Fruit fly (Drosophila melanogaster) whole organism, pupa: ENCODE data around the gene RtcB.

Source experiments
- CG10348 ChIP-seq: fragments of 200-800 bp; sonication (Bioruptor generic); IDR thresholded peaks from 2 replicates; pipeline ENCODE4 v1.3.6; 2022; ENCODE audit warnings: missing biosample characterization, missing genetic modification characterization
- CG14655 ChIP-seq: fragments of 200-800 bp; sonication (Bioruptor generic); optimal IDR thresholded peaks from 3 replicates; lab custom pipeline; 2017; ENCODE audit warnings: mild to moderate bottlenecking, missing biosample characterization, missing genetic modification reagents, missing genetic modification characterization
- CG15710 ChIP-seq: fragments of 200-800 bp; sonication (Bioruptor generic); optimal IDR thresholded peaks from 2 replicates; lab custom pipeline; 2018; ENCODE audit warnings: missing biosample characterization, mild to moderate bottlenecking, missing genetic modification characterization, moderate library complexity
- CG4496 ChIP-seq: fragments of 200-800 bp; sonication (Bioruptor generic); IDR thresholded peaks from 3 replicates; pipeline ENCODE4 v1.3.6; 2022; ENCODE audit warnings: missing biosample characterization, missing genetic modification characterization
- D1 ChIP-seq: fragments of 200-800 bp; sonication (Bioruptor generic); optimal IDR thresholded peaks from 2 replicates; lab custom pipeline; 2018; ENCODE audit warnings: missing biosample characterization, mild to moderate bottlenecking, missing genetic modification characterization, moderate library complexity
- EcR ChIP-seq: fragments of 200-800 bp; sonication (Bioruptor generic); optimal IDR thresholded peaks from 3 replicates; lab custom pipeline; 2019; ENCODE audit warnings: missing biosample characterization, missing genetic modification characterization, mild to moderate bottlenecking, moderate library complexity, missing genetic modification reagents
- Pif1B ChIP-seq: fragments of 200-800 bp; sonication (Bioruptor generic); optimal IDR thresholded peaks from 3 replicates; lab custom pipeline; 2016; ENCODE audit warnings: missing biosample characterization, missing genetic modification characterization
- rn ChIP-seq: fragments of 200-800 bp; sonication (Bioruptor generic); IDR thresholded peaks from 2 replicates; pipeline ENCODE4 v1.3.6; 2022; ENCODE audit warnings: missing biosample characterization, missing genetic modification characterization

DNA sequence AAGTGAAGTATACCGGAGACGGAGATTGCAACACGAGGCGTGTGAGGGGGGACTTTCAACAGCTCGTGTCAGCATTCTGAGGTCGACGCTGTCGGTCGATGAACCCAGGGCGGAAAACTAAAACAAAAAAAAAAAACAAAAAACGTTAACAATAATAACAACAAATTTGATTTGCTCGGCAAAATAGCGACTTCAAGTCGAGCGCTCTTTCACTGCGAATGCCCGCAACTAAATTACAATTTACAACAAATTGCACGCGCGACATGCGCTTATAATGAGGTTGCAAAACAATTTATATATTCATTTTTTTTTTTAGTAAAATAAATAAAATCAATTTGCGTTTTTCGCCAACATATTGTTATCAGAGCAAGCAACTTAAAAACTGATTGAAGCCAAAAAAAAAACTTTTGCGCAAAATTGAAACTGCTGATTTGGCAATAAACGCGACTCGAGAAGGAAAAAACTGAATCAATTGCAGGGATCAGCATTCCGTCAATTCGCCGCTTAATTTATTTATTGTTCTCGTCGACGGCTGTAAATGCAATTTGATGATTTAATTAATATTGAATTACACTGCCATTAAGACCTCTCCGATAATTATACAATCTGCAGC is 43.1 kb downstream of the RtcB start:
- TF ChIP-seq CG4496 (GFP tag; lab: Robert Waterston, UW) (no peak), EcR (GFP tag; lab: Kevin White, UChicago) (no peak), CG14655 (GFP tag; lab: Kevin White, UChicago) (no peak), CG10348 (GFP tag; lab: Robert Waterston, UW) (no peak), rn (GFP tag; lab: Robert Waterston, UW) (no peak), Pif1B (GFP tag; lab: Kevin White, UChicago) (no peak), D1 (no peak), CG15710 (tag; lab: Kevin White, UChicago) (no peak)
